Fruit fly (Drosophila melanogaster): ENCODE results near the gene RanBP3.

RanBP3 gene

DNA sequence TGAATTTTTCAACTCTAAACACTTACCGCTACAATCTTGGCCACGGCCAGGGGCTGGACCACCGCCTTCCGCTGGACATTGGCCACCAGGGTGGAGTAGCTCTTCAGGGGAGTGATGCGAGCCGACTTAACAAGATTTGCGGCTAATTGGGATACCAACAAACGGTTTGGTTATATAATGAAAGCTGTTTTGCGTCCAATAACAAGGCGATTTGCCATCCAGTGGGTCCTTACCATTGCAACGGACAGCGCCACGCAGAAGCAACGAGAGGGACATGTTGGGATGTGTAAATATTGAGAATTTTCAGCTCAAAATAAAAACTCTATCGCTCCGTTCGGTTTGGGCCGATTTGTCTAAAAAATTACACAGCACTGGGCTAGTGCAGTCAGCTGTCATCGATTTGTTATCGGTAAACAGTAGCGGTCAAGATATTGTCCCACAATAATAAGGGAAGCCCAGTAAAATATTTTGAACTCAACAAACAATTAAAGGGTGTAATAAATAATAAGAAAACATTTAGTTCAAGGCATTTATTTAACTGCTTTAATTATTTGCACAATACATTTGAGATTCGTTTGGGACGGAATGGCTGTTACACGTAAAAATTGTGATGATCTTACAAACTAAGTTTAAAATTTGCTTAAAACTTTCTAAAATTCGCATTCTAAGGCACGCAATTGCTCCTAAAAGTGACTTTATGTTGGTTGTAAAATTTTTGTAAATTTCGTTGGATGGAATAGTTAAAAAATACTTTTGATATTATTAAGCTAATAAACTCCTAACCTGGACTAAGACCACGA, 7.8 kb upstream of the RanBP3 start, which contains the start of gene SdhD (continued):
- TF ChIP-seq Xrp1 (GFP tag; IDR thresholded peaks at IDR 0.05) (no peak), ato (GFP tag; IDR thresholded peaks at IDR 0.05; ENCODE audit: partially characterized antibody) (peak; percentile 71; the same call in 1 of the 2 replicates), nau (GFP tag; optimal IDR thresholded peaks at IDR 0.05) (no peak), lilli (GFP tag; optimal IDR thresholded peaks at IDR 0.05) (peak; percentile 58), shn (GFP tag; optimal IDR thresholded peaks at IDR 0.05) (peak; percentile 0), ind (GFP tag; optimal IDR thresholded peaks at IDR 0.05) (peak; percentile 6), CG4328 (GFP tag; optimal IDR thresholded peaks at IDR 0.05) (no peak), CG2129 (GFP tag; IDR thresholded peaks at IDR 0.05; ENCODE audit: partially characterized antibody) (no peak), HHEX (GFP tag; optimal IDR thresholded peaks at IDR 0.05) (no peak), CG10431 (GFP tag; optimal IDR thresholded peaks at IDR 0.05) (no peak), slp2 (GFP tag; optimal IDR thresholded peaks at IDR 0.05) (no peak), Fer1 (GFP tag; optimal IDR thresholded peaks at IDR 0.05) (peak; percentile 46), CG12299 (tag; optimal IDR thresholded peaks at IDR 0.05) (no peak), sens (GFP tag) (peak; percentile 86), h (optimal IDR thresholded peaks at IDR 0.05) (no peak), CG18619 (GFP tag; optimal IDR thresholded peaks at IDR 0.05) (no peak), sd (tag; optimal IDR thresholded peaks at IDR 0.05) (no peak)

DNA sequence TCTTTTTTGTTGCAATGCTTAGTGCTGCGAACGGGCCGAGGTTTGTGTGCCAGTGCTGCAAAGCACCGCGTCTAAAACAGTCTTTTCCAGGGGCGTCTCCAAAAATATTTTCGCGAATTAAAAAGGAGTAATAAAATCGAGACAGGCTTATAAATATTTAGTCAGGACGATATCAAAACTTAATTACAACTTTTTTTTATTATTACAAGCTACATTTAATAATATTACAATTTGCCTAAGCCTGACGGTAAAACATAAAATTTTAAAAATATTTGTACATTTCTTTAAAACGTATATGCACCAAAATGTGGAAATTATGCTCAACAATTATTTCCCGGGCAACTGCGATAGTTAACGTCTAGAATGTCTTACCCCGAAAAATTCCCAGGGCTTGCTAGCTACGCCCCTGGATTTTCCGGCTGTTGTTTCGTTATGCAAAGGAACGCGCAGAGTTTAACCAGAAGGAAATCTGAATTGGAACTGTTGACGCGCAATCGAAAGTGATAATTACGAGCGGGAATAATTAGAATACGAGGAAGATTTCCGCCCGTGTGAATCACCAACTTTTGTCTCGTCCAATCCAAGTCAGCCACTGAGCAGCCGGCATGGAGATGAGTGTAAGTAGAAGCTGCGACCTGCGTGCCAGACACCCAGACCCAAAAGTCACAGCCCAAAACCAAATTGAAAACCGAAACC, 5.4 kb upstream of the RanBP3 start, which contains the start of the genes PTPMT1 and Hrd3:
PTPMT1 (plus strand) TSS at position 428 of the 696 bp plus-strand sequence.
Hrd3 (minus strand) TSS at position 646 of the 696 bp plus-strand sequence.
- TF ChIP-seq HHEX (GFP tag; optimal IDR thresholded peaks at IDR 0.05) (peak; percentile 99), CG10654 (GFP tag; optimal IDR thresholded peaks at IDR 0.05) (peak; percentile 98), z (GFP tag; IDR thresholded peaks at IDR 0.05) (no peak), lov (optimal IDR thresholded peaks at IDR 0.05) (no peak), lov (GFP tag; IDR thresholded peaks at IDR 0.05) (peak; percentile 87), Kr (GFP tag; optimal IDR thresholded peaks at IDR 0.05) (peak; percentile 84), cato (GFP tag; optimal IDR thresholded peaks at IDR 0.05; ENCODE audit: borderline replicate concordance) (peak; percentile 98), B-H2 (GFP tag; optimal IDR thresholded peaks at IDR 0.05) (peak; percentile 97), CG7357 (GFP tag; IDR thresholded peaks at IDR 0.05) (peak; percentile 92), wor (GFP tag; IDR thresholded peaks at IDR 0.05) (peak; percentile 94), CG16779 (GFP tag; IDR thresholded peaks at IDR 0.05) (peak; percentile 85), Neu2 (GFP tag; optimal IDR thresholded peaks at IDR 0.05; ENCODE audit: borderline replicate concordance) (peak; percentile 87), bsh (GFP tag; optimal IDR thresholded peaks at IDR 0.05) (peak; percentile 97 to 98), CG2712 (tag; optimal IDR thresholded peaks at IDR 0.05) (peak; percentile 99), luna (GFP tag; optimal IDR thresholded peaks at IDR 0.05) (peak; percentile 82), CG10366 (GFP tag; IDR thresholded peaks at IDR 0.05) (peak; percentile 93), Rfx (GFP tag; IDR thresholded peaks at IDR 0.05) (peak; percentile 97), Hmr (GFP tag; optimal IDR thresholded peaks at IDR 0.05) (peak; percentile 99), ems (GFP tag; optimal IDR thresholded peaks at IDR 0.05) (peak; percentile 98), disco-r (GFP tag; optimal IDR thresholded peaks at IDR 0.05) (peak; percentile 93), CG6175 (GFP tag; IDR thresholded peaks at IDR 0.05) (peak; percentile 87), toy (GFP tag; IDR thresholded peaks at IDR 0.05) (peak; percentile 86), ro (GFP tag; IDR thresholded peaks at IDR 0.05) (peak; percentile 88), trem (tag; optimal IDR thresholded peaks at IDR 0.05) (peak; percentile 95), Trl (optimal IDR thresholded peaks at IDR 0.05) (no peak), Trl (GFP tag; optimal IDR thresholded peaks at IDR 0.05) (peak; percentile 97), bigmax (GFP tag; optimal IDR thresholded peaks at IDR 0.05) (peak; percentile 48), CG6765 (GFP tag; optimal IDR thresholded peaks at IDR 0.05) (peak; percentile 97), CG6683 (GFP tag; optimal IDR thresholded peaks at IDR 0.05) (peak; percentile 95), NC2α (GFP tag; optimal IDR thresholded peaks at IDR 0.05) (peak; percentile 95), psq (GFP tag; optimal IDR thresholded peaks at IDR 0.05) (peak; percentile 96), CG15479 (GFP tag; optimal IDR thresholded peaks at IDR 0.05) (peak; percentile 88), CG4328 (GFP tag; optimal IDR thresholded peaks at IDR 0.05) (peak; percentile 99), Myb (GFP tag; optimal IDR thresholded peaks at IDR 0.05) (peak; percentile 88)
